Worm (Caenorhabditis elegans) whole organism, young adult: ENCODE results near the gene ztf-1.
A peak's percentile ranks its signal among the peaks of the same experiment; 100 is the strongest.

Experiments used
- C06A6.2 ChIP-seq: fragments of 200-800 bp; sonication (Bioruptor generic); conservative IDR thresholded peaks from 2 replicates; pipeline ENCODE4 v1.3.6; 2022; ENCODE audit warnings: missing genetic modification characterization, missing compliant biosample characterization
- D2030.7 ChIP-seq: fragments of 200-800 bp; sonication (Bioruptor generic); IDR thresholded peaks from 2 replicates; pipeline ENCODE4 v1.3.6; 2022; ENCODE audit warnings: missing genetic modification reagents, missing genetic modification characterization, missing compliant biosample characterization
- F22D6.2 ChIP-seq: sonication (generic microtip); optimal IDR thresholded peaks from 2 replicates; lab custom pipeline; 2016; ENCODE audit warnings: mild to moderate bottlenecking, missing genetic modification characterization, missing compliant biosample characterization
- F37B4.10 ChIP-seq: fragments of 200-800 bp; sonication (Bioruptor generic); IDR thresholded peaks from 2 replicates; pipeline ENCODE4 v1.3.6; 2022; ENCODE audit warnings: missing genetic modification characterization, missing compliant biosample characterization
- T07F8.4 ChIP-seq: sonication (generic microtip); optimal IDR thresholded peaks from 2 replicates; lab custom pipeline; 2016; ENCODE audit warnings: mild to moderate bottlenecking, missing genetic modification characterization, moderate library complexity, missing compliant biosample characterization
- ZK185.1 ChIP-seq: sonication (generic microtip); optimal IDR thresholded peaks from 2 replicates; lab custom pipeline; 2016; ENCODE audit warnings: mild to moderate bottlenecking, missing genetic modification characterization, missing compliant biosample characterization; ENCODE audit not compliant: poor library complexity, severe bottlenecking
- akir-1 ChIP-seq: fragments of 200-800 bp; sonication (Bioruptor generic); optimal IDR thresholded peaks from 2 replicates; lab custom pipeline; 2018; ENCODE audit warnings: mild to moderate bottlenecking, missing genetic modification characterization, moderate library complexity, missing compliant biosample characterization
- aptf-2 ChIP-seq: fragments of 200-800 bp; sonication (Bioruptor generic); conservative IDR thresholded peaks from 2 replicates; pipeline ENCODE4 v1.3.6; 2022; ENCODE audit warnings: missing genetic modification reagents, missing genetic modification characterization, missing compliant biosample characterization
- aptf-3 ChIP-seq: fragments of 200-800 bp; sonication (Bioruptor generic); IDR thresholded peaks from 2 replicates; pipeline ENCODE4 v1.3.6; 2022; ENCODE audit warnings: missing genetic modification characterization, missing compliant biosample characterization
- bed-2 ChIP-seq: fragments of 200-800 bp; sonication (Bioruptor generic); IDR thresholded peaks from 2 replicates; pipeline ENCODE4 v1.3.6; 2022; ENCODE audit warnings: missing genetic modification reagents, missing genetic modification characterization, missing compliant biosample characterization
- ccch-3 ChIP-seq: fragments of 200-800 bp; sonication (Bioruptor generic); optimal IDR thresholded peaks from 2 replicates; lab custom pipeline; 2018; ENCODE audit warnings: mild to moderate bottlenecking, missing genetic modification characterization, missing compliant biosample characterization
- cebp-2 ChIP-seq: fragments of 200-800 bp; sonication (Bioruptor generic); IDR thresholded peaks from 2 replicates; pipeline ENCODE4 v1.3.6; 2022; ENCODE audit warnings: missing genetic modification characterization, missing compliant biosample characterization
- ceh-100 ChIP-seq: fragments of 200-800 bp; sonication (Bioruptor generic); IDR thresholded peaks from 2 replicates; pipeline ENCODE4 v1.3.6; 2022; ENCODE audit warnings: missing genetic modification reagents, missing genetic modification characterization, missing compliant biosample characterization
- ceh-58 ChIP-seq: fragments of 200-800 bp; sonication (Bioruptor generic); IDR thresholded peaks from 2 replicates; pipeline ENCODE4 v1.3.6; 2022; ENCODE audit warnings: missing genetic modification characterization, missing compliant biosample characterization
- ceh-91 ChIP-seq: fragments of 200-800 bp; sonication (Bioruptor generic); IDR thresholded peaks from 2 replicates; pipeline ENCODE4 v1.3.6; 2022; ENCODE audit warnings: missing genetic modification reagents, missing genetic modification characterization, missing compliant biosample characterization
- die-1 ChIP-seq: sonication (generic microtip); optimal IDR thresholded peaks from 2 replicates; lab custom pipeline; 2016; ENCODE audit warnings: missing genotype, mild to moderate bottlenecking, missing genetic modification characterization, missing compliant biosample characterization
- dpff-1 ChIP-seq: sonication (generic microtip); optimal IDR thresholded peaks from 2 replicates; lab custom pipeline; 2017; ENCODE audit warnings: mild to moderate bottlenecking, missing genetic modification characterization, missing compliant biosample characterization
- efl-1 ChIP-seq: fragments of 150-350 bp; optimal IDR thresholded peaks from 2 replicates; lab custom pipeline; 2014; ENCODE audit warnings: missing biosample characterization, missing genetic modification reagents, missing genetic modification characterization
- egrh-3 ChIP-seq: fragments of 200-800 bp; sonication (Bioruptor generic); IDR thresholded peaks from 2 replicates; pipeline ENCODE4 v1.3.6; 2022; ENCODE audit warnings: missing genetic modification reagents, missing genetic modification characterization, missing compliant biosample characterization
- ekl-4 ChIP-seq: fragments of 200-800 bp; sonication (Bioruptor generic); IDR thresholded peaks from 2 replicates; pipeline ENCODE4 v1.3.6; 2022; ENCODE audit warnings: missing genetic modification reagents, missing genetic modification characterization, missing compliant biosample characterization
- fkh-3 ChIP-seq: sonication (generic microtip); optimal IDR thresholded peaks from 2 replicates; lab custom pipeline; 2016; ENCODE audit warnings: mild to moderate bottlenecking, missing genetic modification characterization, missing compliant biosample characterization
- hmg-1.2 ChIP-seq: fragments of 200-800 bp; sonication (Bioruptor generic); IDR thresholded peaks from 2 replicates; pipeline ENCODE4 v1.3.6; 2022; ENCODE audit warnings: missing genetic modification reagents, missing genetic modification characterization, missing compliant biosample characterization
- lin-40 ChIP-seq: sonication (generic microtip); optimal IDR thresholded peaks from 2 replicates; lab custom pipeline; 2016; ENCODE audit warnings: missing genetic modification characterization, mild to moderate bottlenecking, missing compliant biosample characterization, missing genotype, missing genetic modification reagents
- lin-54 ChIP-seq: fragments of 200-800 bp; sonication (Bioruptor generic); optimal IDR thresholded peaks from 2 replicates; lab custom pipeline; 2018; ENCODE audit warnings: mild to moderate bottlenecking, missing genetic modification characterization, missing compliant biosample characterization
- lir-1 ChIP-seq: fragments of 200-800 bp; sonication (Bioruptor generic); conservative IDR thresholded peaks from 2 replicates; pipeline ENCODE4 v1.3.6; 2022; ENCODE audit warnings: missing genetic modification reagents, missing genetic modification characterization, missing compliant biosample characterization
- madf-3 ChIP-seq: fragments of 200-800 bp; sonication (Bioruptor generic); IDR thresholded peaks from 2 replicates; pipeline ENCODE4 v1.3.6; 2022; ENCODE audit warnings: missing genetic modification reagents, missing genetic modification characterization, missing compliant biosample characterization
- madf-8 ChIP-seq: fragments of 200-800 bp; sonication (Bioruptor generic); conservative IDR thresholded peaks from 2 replicates; pipeline ENCODE4 v1.3.6; 2022; ENCODE audit warnings: missing genetic modification reagents, missing genetic modification characterization, missing compliant biosample characterization
- nfyb-1 ChIP-seq: fragments of 200-800 bp; sonication (Bioruptor generic); IDR thresholded peaks from 2 replicates; pipeline ENCODE4 v1.3.6; 2022; ENCODE audit warnings: missing genetic modification reagents, missing genetic modification characterization, missing compliant biosample characterization
- nhr-120 ChIP-seq: fragments of 200-800 bp; sonication (Bioruptor generic); IDR thresholded peaks from 2 replicates; pipeline ENCODE4 v1.3.6; 2022; ENCODE audit warnings: missing genetic modification characterization, missing compliant biosample characterization
- nhr-80 ChIP-seq: sonication (generic microtip); optimal IDR thresholded peaks from 2 replicates; lab custom pipeline; 2016; ENCODE audit warnings: missing genetic modification characterization, missing compliant biosample characterization
- nhr-90 ChIP-seq: sonication (generic microtip); optimal IDR thresholded peaks from 2 replicates; lab custom pipeline; 2016; ENCODE audit warnings: missing genotype, mild to moderate bottlenecking, missing genetic modification characterization, missing compliant biosample characterization
- sea-2 ChIP-seq: fragments of 200-800 bp; sonication (Bioruptor generic); IDR thresholded peaks from 2 replicates; pipeline ENCODE4 v1.3.6; 2022; ENCODE audit warnings: missing genetic modification characterization, missing compliant biosample characterization
- snpc-1.1 ChIP-seq: sonication (generic microtip); optimal IDR thresholded peaks from 2 replicates; lab custom pipeline; 2017; ENCODE audit warnings: missing genetic modification characterization, mild to moderate bottlenecking, missing compliant biosample characterization, antibody characterized with exemption, moderate library complexity, missing genotype, missing genetic modification reagents; ENCODE audit not compliant: insufficient read depth
- tlf-1 ChIP-seq: fragments of 200-800 bp; sonication (Bioruptor generic); optimal IDR thresholded peaks from 2 replicates; lab custom pipeline; 2018; ENCODE audit warnings: mild to moderate bottlenecking, missing genetic modification characterization, missing compliant biosample characterization
- zfh-2 ChIP-seq: fragments of 200-800 bp; sonication (Bioruptor generic); conservative IDR thresholded peaks from 2 replicates; pipeline ENCODE4 v1.3.6; 2022; ENCODE audit warnings: missing genetic modification reagents, missing genetic modification characterization, missing compliant biosample characterization
- zim-3 ChIP-seq: sonication (generic microtip); optimal IDR thresholded peaks from 2 replicates; lab custom pipeline; 2017; ENCODE audit warnings: mild to moderate bottlenecking, missing genetic modification characterization, moderate library complexity, missing compliant biosample characterization
- ztf-26 ChIP-seq: sonication (generic microtip); optimal IDR thresholded peaks from 2 replicates; lab custom pipeline; 2017; ENCODE audit warnings: missing genetic modification characterization, missing compliant biosample characterization
- ztf-3 ChIP-seq: fragments of 200-800 bp; sonication (Bioruptor generic); optimal IDR thresholded peaks from 2 replicates; lab custom pipeline; 2018; ENCODE audit warnings: mild to moderate bottlenecking, missing genetic modification characterization, missing compliant biosample characterization

The ztf-1 gene

ce11 chrIII:8794793-8795192 is 2.6 kb upstream of the ztf-1 start (continued):
- no peak for TF ChIP-seq ccch-3 (GFP tag; lab: Kevin White, UChicago)
- no peak for TF ChIP-seq nhr-120 (GFP tag; lab: Robert Waterston, UW)
- TF ChIP-seq ceh-58 (GFP tag; lab: Robert Waterston, UW) = no peak
- TF ChIP-seq die-1 (tag; lab: Kevin White, UChicago) = peak; percentile 51
- TF ChIP-seq hmg-1.2 (GFP tag; lab: Robert Waterston, UW) = peak; percentile 86
- TF ChIP-seq aptf-3 = no peak
- TF ChIP-seq ztf-26 (tag; lab: Kevin White, UChicago) = peak; percentile 57
- no peak for TF ChIP-seq snpc-1.1 (tag; lab: Kevin White, UChicago)
- TF ChIP-seq egrh-3 (GFP tag; lab: Robert Waterston, UW) = no peak
- TF ChIP-seq ekl-4 (GFP tag; lab: Robert Waterston, UW) = peak; percentile 45; the same call in 1 of the 2 replicates
- TF ChIP-seq sea-2 = no peak
- no peak for TF ChIP-seq F37B4.10
- TF ChIP-seq lin-54 (GFP tag; lab: Kevin White, UChicago) = peak; percentile 64
- TF ChIP-seq cebp-2 = no peak
- TF ChIP-seq ceh-100 (GFP tag; lab: Robert Waterston, UW) = peak; percentile 64
- TF ChIP-seq nhr-80 (tag; lab: Kevin White, UChicago) = peak; percentile 88
- peak; percentile 16 for TF ChIP-seq tlf-1
- TF ChIP-seq D2030.7 (GFP tag; lab: Robert Waterston, UW) = no peak
- TF ChIP-seq lir-1 (GFP tag; lab: Robert Waterston, UW) = 0 out of 2 replicates have a peak, but pooled peaks have one; percentile 29
- TF ChIP-seq efl-1 = peak; percentile 64
- TF ChIP-seq aptf-2 (GFP tag; lab: Robert Waterston, UW) = no peak
- TF ChIP-seq bed-2 (GFP tag; lab: Robert Waterston, UW) = no peak
- peak; percentile 44 for TF ChIP-seq nhr-90 (tag; lab: Kevin White, UChicago)
- no peak for TF ChIP-seq madf-8
- TF ChIP-seq ztf-3 = no peak
- TF ChIP-seq nfyb-1 = 0 out of 2 replicates have a peak, but pooled peaks have one; percentile 67

ce11 chrIII:8791235-8791634 is 916 bp downstream of the ztf-1 start, which contains the start of the genes zfp-1 and F54F2.14:
Gene zfp-1 (plus strand): TSS chrIII:8791535.
Gene F54F2.14 (plus strand): TSS chrIII:8791546.
- TF ChIP-seq akir-1 (GFP tag; lab: Kevin White, UChicago) (no peak), F37B4.10 (no peak), zim-3 (tag; lab: Kevin White, UChicago) (no peak), madf-3 (GFP tag; lab: Robert Waterston, UW) (no peak), ZK185.1 (tag; lab: Kevin White, UChicago) (no peak), ceh-91 (no peak)

ce11 chrIII:8788690-8789089 is 3.5 kb downstream of the ztf-1 start:
- no peak for TF ChIP-seq fkh-3 (tag; lab: Kevin White, UChicago)
- TF ChIP-seq zfh-2 (GFP tag; lab: Robert Waterston, UW) = peak; percentile 78

ce11 chrIII:8786077-8786476 is 6.1 kb downstream of the ztf-1 start, which contains the start of gene K02D10.8:
Gene K02D10.8 (plus strand): TSS chrIII:8786377.
- TF ChIP-seq F22D6.2 (tag; lab: Kevin White, UChicago) (no peak), C06A6.2 (no peak), T07F8.4 (no peak), lin-40 (tag; lab: Kevin White, UChicago) (no peak), dpff-1 (no peak)
